Worm (Caenorhabditis elegans) whole organism, midembryonic: ENCODE results near the gene hecw-1.

Source experiments
- flt-1 ChIP-seq: fragments of 200-800 bp; sonication (Bioruptor generic); IDR thresholded peaks from 2 replicates; pipeline ENCODE4 v1.3.6; 2022; ENCODE audit warnings: missing genetic modification characterization, missing compliant biosample characterization
- tab-1 ChIP-seq: fragments of 200-800 bp; sonication (Bioruptor generic); IDR thresholded peaks from 2 replicates; pipeline ENCODE4 v1.3.6; 2022; ENCODE audit warnings: missing genetic modification characterization, missing compliant biosample characterization
- ztf-23 ChIP-seq: fragments of 200-800 bp; sonication (Bioruptor generic); IDR thresholded peaks from 2 replicates; pipeline ENCODE4 v1.3.6; 2022; ENCODE audit warnings: missing genetic modification reagents, missing genetic modification characterization, missing compliant biosample characterization
- ztf-29 ChIP-seq: fragments of 200-800 bp; sonication (Bioruptor generic); IDR thresholded peaks from 2 replicates; pipeline ENCODE4 v1.3.6; 2022; ENCODE audit warnings: missing genetic modification reagents, missing genetic modification characterization, missing compliant biosample characterization

DNA sequence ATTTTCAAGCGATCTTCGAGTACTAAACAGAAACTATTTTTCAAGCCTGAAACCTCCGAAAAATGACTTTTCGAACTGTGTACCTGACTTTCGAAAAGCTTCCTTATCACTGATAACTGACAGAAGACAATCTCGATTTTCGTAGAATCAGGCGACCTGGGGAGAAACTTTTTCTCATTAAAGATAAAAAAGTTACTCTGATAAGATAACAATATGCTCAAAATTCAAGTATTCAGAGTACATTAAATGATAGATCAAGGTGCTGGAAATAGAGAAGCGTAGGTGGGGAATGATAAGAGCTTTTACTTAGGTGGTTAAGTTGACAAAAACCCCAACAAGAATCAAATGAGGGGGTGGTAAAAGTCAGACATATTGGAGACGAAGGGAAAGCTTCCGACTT is 19.7 kb downstream of the hecw-1 start, which contains the start of gene prk-2:
- TF ChIP-seq flt-1 (GFP tag; lab: Robert Waterston, UW) (no peak), ztf-29 (GFP tag; lab: Robert Waterston, UW) (no peak), ztf-23 (GFP tag; lab: Robert Waterston, UW) (no peak), tab-1 (GFP tag; lab: Robert Waterston, UW) (no peak)
